Worm (Caenorhabditis elegans) whole organism, late embryonic: ENCODE results near the gene C05D9.9.

Source experiments
- F13H6.1 ChIP-seq: sonication (generic microtip); optimal IDR thresholded peaks from 2 replicates; lab custom pipeline; 2016; ENCODE audit warnings: missing genetic modification characterization, missing compliant biosample characterization
- K09A11.1 ChIP-seq: sonication (generic microtip); optimal IDR thresholded peaks from 2 replicates; lab custom pipeline; 2017; ENCODE audit warnings: antibody characterized with exemption, mild to moderate bottlenecking, missing genetic modification characterization, missing compliant biosample characterization; ENCODE audit not compliant: insufficient read depth
- Y22D7AL.16 ChIP-seq: sonication (generic microtip); optimal IDR thresholded peaks from 2 replicates; lab custom pipeline; 2016; ENCODE audit warnings: missing genetic modification characterization, missing compliant biosample characterization
- ahr-1 ChIP-seq: sonication (generic microtip); optimal IDR thresholded peaks from 2 replicates; lab custom pipeline; 2016; ENCODE audit warnings: missing genetic modification characterization, missing compliant biosample characterization
- ama-1 ChIP-seq: fragments of 150-350 bp; optimal IDR thresholded peaks from 2 replicates; lab custom pipeline; 2014
- ceh-18 ChIP-seq: sonication (generic microtip); optimal IDR thresholded peaks from 2 replicates; lab custom pipeline; 2016; ENCODE audit warnings: missing genetic modification characterization, missing compliant biosample characterization
- ceh-22 ChIP-seq: sonication (generic microtip); optimal IDR thresholded peaks from 2 replicates; lab custom pipeline; 2017; ENCODE audit warnings: missing biosample characterization, missing genetic modification characterization
- ceh-24 ChIP-seq: sonication (generic microtip); optimal IDR thresholded peaks from 2 replicates; lab custom pipeline; 2016; ENCODE audit warnings: mild to moderate bottlenecking, missing genetic modification characterization, missing compliant biosample characterization
- ceh-30 ChIP-seq: fragments of 150-350 bp; optimal IDR thresholded peaks from 2 replicates; lab custom pipeline; 2014; ENCODE audit warnings: missing biosample characterization, missing genetic modification characterization
- ceh-34 ChIP-seq: sonication (generic microtip); optimal IDR thresholded peaks from 2 replicates; lab custom pipeline; 2016; ENCODE audit warnings: mild to moderate bottlenecking, missing genetic modification characterization, missing compliant biosample characterization
- ceh-45 ChIP-seq: fragments of 200-800 bp; sonication (Bioruptor generic); IDR thresholded peaks from 2 replicates; pipeline ENCODE4 v1.3.6; 2022; ENCODE audit warnings: missing genetic modification reagents, missing genetic modification characterization, missing compliant biosample characterization
- ceh-48 ChIP-seq: sonication (generic microtip); optimal IDR thresholded peaks from 2 replicates; lab custom pipeline; 2016; ENCODE audit warnings: missing genetic modification characterization, inconsistent platforms, missing compliant biosample characterization
- ceh-6 ChIP-seq: fragments of 200-800 bp; sonication (Bioruptor generic); optimal IDR thresholded peaks from 2 replicates; lab custom pipeline; 2018; ENCODE audit warnings: mild to moderate bottlenecking, missing genetic modification characterization, missing compliant biosample characterization
- elt-2 ChIP-seq: sonication (generic microtip); optimal IDR thresholded peaks from 2 replicates; lab custom pipeline; 2016; ENCODE audit warnings: missing genetic modification reagents, missing genetic modification characterization, missing compliant biosample characterization
- fkh-10 ChIP-seq: fragments of 150-350 bp; optimal IDR thresholded peaks from 2 replicates; lab custom pipeline; 2014; ENCODE audit warnings: missing biosample characterization, missing genetic modification reagents, missing genetic modification characterization
- fkh-6 ChIP-seq: sonication (generic microtip); optimal IDR thresholded peaks from 2 replicates; lab custom pipeline; 2016; ENCODE audit warnings: missing genetic modification characterization, missing compliant biosample characterization
- hlh-30 ChIP-seq: sonication (generic microtip); optimal IDR thresholded peaks from 2 replicates; lab custom pipeline; 2017; ENCODE audit warnings: antibody characterized with exemption, missing genetic modification characterization, missing compliant biosample characterization; ENCODE audit not compliant: insufficient read depth
- hlh-6 ChIP-seq: sonication (generic microtip); optimal IDR thresholded peaks from 2 replicates; lab custom pipeline; 2016; ENCODE audit warnings: missing genotype, missing genetic modification characterization, missing compliant biosample characterization
- madf-2 ChIP-seq: sonication (generic microtip); optimal IDR thresholded peaks from 2 replicates; lab custom pipeline; 2017; ENCODE audit warnings: missing genetic modification characterization, missing compliant biosample characterization
- mec-3 ChIP-seq: sonication (generic microtip); optimal IDR thresholded peaks from 2 replicates; lab custom pipeline; 2016; ENCODE audit warnings: borderline replicate concordance, missing genetic modification characterization, missing compliant biosample characterization
- nfya-1 ChIP-seq: sonication (generic microtip); optimal IDR thresholded peaks from 2 replicates; lab custom pipeline; 2017; ENCODE audit warnings: missing genetic modification characterization, mild to moderate bottlenecking, missing compliant biosample characterization, antibody characterized with exemption, moderate library complexity
- nhr-11 ChIP-seq: fragments of 150-350 bp; optimal IDR thresholded peaks from 2 replicates; lab custom pipeline; 2014; ENCODE audit warnings: missing biosample characterization, missing genetic modification characterization
- nhr-232 ChIP-seq: sonication (generic microtip); optimal IDR thresholded peaks from 2 replicates; lab custom pipeline; 2016; ENCODE audit warnings: missing genetic modification characterization, missing compliant biosample characterization
- npax-4 ChIP-seq: sonication (generic microtip); optimal IDR thresholded peaks from 2 replicates; lab custom pipeline; 2016; ENCODE audit warnings: missing genetic modification characterization, missing compliant biosample characterization
- pha-2 ChIP-seq: sonication (generic microtip); optimal IDR thresholded peaks from 2 replicates; lab custom pipeline; 2017; ENCODE audit warnings: mild to moderate bottlenecking, missing genetic modification characterization, missing compliant biosample characterization
- pha-4 ChIP-seq: fragments of 150-350 bp; optimal IDR thresholded peaks from 2 replicates; lab custom pipeline; 2018; ENCODE audit warnings: missing biosample characterization, missing genetic modification reagents, missing genetic modification characterization
- pqm-1 ChIP-seq: sonication (generic microtip); optimal IDR thresholded peaks from 2 replicates; lab custom pipeline; 2016; ENCODE audit warnings: missing genetic modification characterization, missing compliant biosample characterization
- pros-1 ChIP-seq: fragments of 150-350 bp; optimal IDR thresholded peaks from 2 replicates; lab custom pipeline; 2014; ENCODE audit warnings: missing biosample characterization, missing genetic modification reagents, missing genetic modification characterization
- ref-2 ChIP-seq: sonication (generic microtip); optimal IDR thresholded peaks from 2 replicates; lab custom pipeline; 2016; ENCODE audit warnings: missing genetic modification characterization, missing compliant biosample characterization
- sox-2 ChIP-seq: fragments of 200-800 bp; sonication (Bioruptor generic); IDR thresholded peaks from 2 replicates; pipeline ENCODE4 v1.3.6; 2022; ENCODE audit warnings: missing genetic modification reagents, missing genetic modification characterization, missing compliant biosample characterization
- sox-4 ChIP-seq: sonication (generic microtip); optimal IDR thresholded peaks from 2 replicates; lab custom pipeline; 2017; ENCODE audit warnings: mild to moderate bottlenecking, missing genetic modification characterization, inconsistent platforms, missing compliant biosample characterization
- tbx-2 ChIP-seq: sonication (generic microtip); optimal IDR thresholded peaks from 2 replicates; lab custom pipeline; 2016; ENCODE audit warnings: missing genetic modification characterization, missing compliant biosample characterization
- unc-3 ChIP-seq, 2 experiments: fragments of 200-800 bp in 1 of 2; sonication (Bioruptor generic) in 1 of 2; sonication (generic microtip) in 1 of 2; conservative IDR thresholded peaks in 1 of 2; optimal IDR thresholded peaks in 1 of 2; 2 replicates each; pipeline versions ENCODE4 v1.3.6 to Lab custom; 2016 to 2022; ENCODE audit warnings: missing compliant biosample characterization in 2 of 2, missing genetic modification characterization in 2 of 2, missing genetic modification reagents in 1 of 2
- unc-42 ChIP-seq: sonication (generic microtip); optimal IDR thresholded peaks from 2 replicates; lab custom pipeline; 2016; ENCODE audit warnings: missing genotype, missing genetic modification characterization, missing compliant biosample characterization
- unc-55 ChIP-seq: sonication (generic microtip); optimal IDR thresholded peaks from 2 replicates; lab custom pipeline; 2017; ENCODE audit warnings: missing biosample characterization, missing genetic modification reagents, missing genetic modification characterization
- unc-86 ChIP-seq: sonication (generic microtip); optimal IDR thresholded peaks from 2 replicates; lab custom pipeline; 2016; ENCODE audit warnings: missing genetic modification characterization, missing compliant biosample characterization
- zip-5 ChIP-seq: sonication (generic microtip); optimal IDR thresholded peaks from 2 replicates; lab custom pipeline; 2016; ENCODE audit warnings: missing genetic modification characterization, missing compliant biosample characterization
- ztf-16 ChIP-seq: sonication (generic microtip); optimal IDR thresholded peaks from 2 replicates; lab custom pipeline; 2017; ENCODE audit warnings: missing genetic modification characterization, missing compliant biosample characterization

C05D9.9 gene

ce11 chrX:1093154-1093553 is 30.9 kb downstream of the C05D9.9 start (continued):
- TF ChIP-seq hlh-30 (tag; lab: Kevin White, UChicago) = peak; percentile 97
- no peak for TF ChIP-seq ama-1 (lab: Kevin White, UChicago)
- TF ChIP-seq F13H6.1 (tag; lab: Kevin White, UChicago) = peak; percentile 85
- TF ChIP-seq sox-4 (tag; lab: Kevin White, UChicago) = peak; percentile 51
- TF ChIP-seq ceh-48 (tag; lab: Kevin White, UChicago) = no peak
- TF ChIP-seq unc-55 (GFP tag; lab: Kevin White, UChicago) = peak; percentile 100
- peak; percentile 99 for TF ChIP-seq ceh-18
- no peak for TF ChIP-seq unc-3 (GFP tag; conservative IDR thresholded peaks at IDR 0.05; lab: Robert Waterston, UW)
- TF ChIP-seq unc-3 (tag; optimal IDR thresholded peaks at IDR 0.05; lab: Kevin White, UChicago) = peak; percentile 31
- TF ChIP-seq ceh-45 (GFP tag; lab: Robert Waterston, UW) = no peak
- TF ChIP-seq zip-5 (tag; lab: Kevin White, UChicago) = no peak
- TF ChIP-seq unc-42 = peak; percentile 84
- TF ChIP-seq ceh-30 (tag; lab: Kevin White, UChicago) = peak; percentile 59
- TF ChIP-seq ceh-22 (tag; lab: Kevin White, UChicago) = no peak
- TF ChIP-seq pha-2 (tag; lab: Kevin White, UChicago) = no peak
- TF ChIP-seq ahr-1 (tag; lab: Kevin White, UChicago) = no peak

- TF ChIP-seq ceh-24 (tag; lab: Kevin White, UChicago) (no peak), nfya-1 (tag; lab: Kevin White, UChicago) (no peak), mec-3 (tag; lab: Kevin White, UChicago) (no peak), fkh-6 (no peak), ceh-34 (tag; lab: Kevin White, UChicago) (no peak), ahr-1 (tag; lab: Kevin White, UChicago) (no peak), nhr-11 (tag; lab: Kevin White, UChicago) (no peak), pqm-1 (tag; lab: Kevin White, UChicago) (no peak), elt-2 (tag; lab: Kevin White, UChicago) (no peak)
Observed at ce11 chrX:1089676-1090075, 34.4 kb downstream of the C05D9.9 start.

ce11 chrX:1089133-1089532 is 34.9 kb downstream of the C05D9.9 start:
- no peak for TF ChIP-seq ref-2 (tag; lab: Kevin White, UChicago)

- TF ChIP-seq nhr-11 (tag; lab: Kevin White, UChicago) (no peak), madf-2 (tag; lab: Kevin White, UChicago) (no peak), Y22D7AL.16 (tag; lab: Kevin White, UChicago) (no peak), tbx-2 (no peak), pha-4 (tag; lab: Kevin White, UChicago) (no peak), fkh-10 (GFP tag; lab: Kevin White, UChicago) (no peak), ceh-6 (GFP tag; lab: Kevin White, UChicago) (no peak), hlh-6 (tag; lab: Kevin White, UChicago) (no peak), unc-86 (no peak), ztf-16 (tag; lab: Kevin White, UChicago) (no peak), nhr-232 (no peak), sox-2 (GFP tag; lab: Robert Waterston, UW) (no peak), npax-4 (no peak), K09A11.1 (tag; lab: Kevin White, UChicago) (no peak), fkh-6 (no peak), pros-1 (tag; lab: Kevin White, UChicago) (no peak), pha-2 (tag; lab: Kevin White, UChicago) (no peak)
Observed at ce11 chrX:1088048-1088447, 36.0 kb downstream of the C05D9.9 start, which contains the start of gene rei-2. Gene rei-2, minus strand, starts transcription at chrX:1088148.
